Fruit fly (Drosophila melanogaster): ENCODE data around the gene FoxP.

Gene FoxP

dm6 chr3R:9767620-9768592 lies 37.2 kb upstream of the FoxP start, which contains the start of gene Naa80 (continued):
- TF ChIP-seq CG4854 (GFP tag; optimal IDR thresholded peaks at IDR 0.05): peak; percentile 27
- TF ChIP-seq cg (GFP tag; optimal IDR thresholded peaks at IDR 0.05): peak; percentile 51
- TF ChIP-seq CG16815 (GFP tag; optimal IDR thresholded peaks at IDR 0.05): peak; percentile 24
- TF ChIP-seq Fer3 (tag; optimal IDR thresholded peaks at IDR 0.05): peak; percentile 45
- TF ChIP-seq Neu2 (GFP tag; optimal IDR thresholded peaks at IDR 0.05; ENCODE audit: borderline replicate concordance): no peak
- TF ChIP-seq CHES-1-like (GFP tag; optimal IDR thresholded peaks at IDR 0.05): peak; percentile 94
- TF ChIP-seq esg (GFP tag; conservative IDR thresholded peaks at IDR 0.05): no peak
- peak; percentile 66 for TF ChIP-seq HHEX (GFP tag; optimal IDR thresholded peaks at IDR 0.05)
- peak; percentile 12 for TF ChIP-seq CG10274 (GFP tag; optimal IDR thresholded peaks at IDR 0.05)
- peak; percentile 76 for TF ChIP-seq CG7786 (GFP tag; optimal IDR thresholded peaks at IDR 0.05)
- no peak for TF ChIP-seq C15 (GFP tag; IDR thresholded peaks at IDR 0.05)
- peak; percentile 54 for TF ChIP-seq CG13287 (GFP tag; IDR thresholded peaks at IDR 0.05; ENCODE audit: partially characterized antibody)
- TF ChIP-seq ac (GFP tag; optimal IDR thresholded peaks at IDR 0.05): no peak
- peak; percentile 84 for TF ChIP-seq CG1603 (tag; optimal IDR thresholded peaks at IDR 0.05)

dm6 chr3R:9762955-9763931 lies 32.6 kb upstream of the FoxP start, which contains the start of the genes Snap24 and CG8478:
Snap24 (minus strand) TSS chr3R:9763150.
CG8478 (plus strand) TSS chr3R:9763650.
- TF ChIP-seq trem (tag; optimal IDR thresholded peaks at IDR 0.05): peak; percentile 27
- TF ChIP-seq HLH4C (GFP tag; IDR thresholded peaks at IDR 0.05; ENCODE audit: partially characterized antibody): peak; percentile 77
- no peak for TF ChIP-seq HLHmδ (GFP tag; optimal IDR thresholded peaks at IDR 0.05)
- peak; percentile 24 for TF ChIP-seq Abd-B (GFP tag; optimal IDR thresholded peaks at IDR 0.05)
- peak; percentile 45; the same call in 1 of the 2 replicates for TF ChIP-seq CG42726 (GFP tag; IDR thresholded peaks at IDR 0.05; ENCODE audit: partially characterized antibody)
- TF ChIP-seq Spps (tag; optimal IDR thresholded peaks at IDR 0.05): no peak
- TF ChIP-seq CG8478 (optimal IDR thresholded peaks at IDR 0.05): no peak
- TF ChIP-seq crol (GFP tag; IDR thresholded peaks at IDR 0.05): no peak
- peak; percentile 20 for TF ChIP-seq Nf-YC (tag; optimal IDR thresholded peaks at IDR 0.05)
- no peak for TF ChIP-seq HmgD (GFP tag; optimal IDR thresholded peaks at IDR 0.05)
- TF ChIP-seq pho (GFP tag; optimal IDR thresholded peaks at IDR 0.05): no peak
- TF ChIP-seq unc-4 (GFP tag; IDR thresholded peaks at IDR 0.05; ENCODE audit: partially characterized antibody): peak; percentile 74
- no peak for TF ChIP-seq CG9215 (GFP tag; IDR thresholded peaks at IDR 0.05)
- TF ChIP-seq ttk (GFP tag; IDR thresholded peaks at IDR 0.05): no peak
- TF ChIP-seq gsb (GFP tag; IDR thresholded peaks at IDR 0.05): no peak
- TF ChIP-seq CG10543 (GFP tag; optimal IDR thresholded peaks at IDR 0.05): no peak
- no peak for TF ChIP-seq Sox102F (GFP tag; optimal IDR thresholded peaks at IDR 0.05)
- no peak for TF ChIP-seq CG12942 (GFP tag; optimal IDR thresholded peaks at IDR 0.05)
- peak; percentile 50 for TF ChIP-seq CG9932 (GFP tag; IDR thresholded peaks at IDR 0.05)
- peak; percentile 79 for TF ChIP-seq CG6791 (GFP tag; IDR thresholded peaks at IDR 0.05; ENCODE audit: partially characterized antibody)
- TF ChIP-seq corto (GFP tag; optimal IDR thresholded peaks at IDR 0.05): no peak
- TF ChIP-seq D19A (tag; optimal IDR thresholded peaks at IDR 0.05): peak; percentile 9
- TF ChIP-seq vfl (GFP tag; optimal IDR thresholded peaks at IDR 0.05): no peak
- peak; percentile 25 for TF ChIP-seq Ets97D (GFP tag; optimal IDR thresholded peaks at IDR 0.05)
- TF ChIP-seq CG3995 (GFP tag; optimal IDR thresholded peaks at IDR 0.05): no peak
- TF ChIP-seq nom (GFP tag; optimal IDR thresholded peaks at IDR 0.05): no peak
- peak; percentile 78; the same call in 3 of the 4 replicates for TF ChIP-seq Dll (GFP tag; IDR thresholded peaks at IDR 0.05; ENCODE audit: partially characterized antibody)
- no peak for TF ChIP-seq ro (GFP tag; IDR thresholded peaks at IDR 0.05)
- peak; percentile 84 for TF ChIP-seq CG30020 (tag; optimal IDR thresholded peaks at IDR 0.05)
- peak; percentile 55 for TF ChIP-seq gfzf (GFP tag; optimal IDR thresholded peaks at IDR 0.05)
- TF ChIP-seq nau (GFP tag; optimal IDR thresholded peaks at IDR 0.05): no peak
